Fruit fly (Drosophila melanogaster): ENCODE results near the gene CG7231.

The CG7231 gene

DNA sequence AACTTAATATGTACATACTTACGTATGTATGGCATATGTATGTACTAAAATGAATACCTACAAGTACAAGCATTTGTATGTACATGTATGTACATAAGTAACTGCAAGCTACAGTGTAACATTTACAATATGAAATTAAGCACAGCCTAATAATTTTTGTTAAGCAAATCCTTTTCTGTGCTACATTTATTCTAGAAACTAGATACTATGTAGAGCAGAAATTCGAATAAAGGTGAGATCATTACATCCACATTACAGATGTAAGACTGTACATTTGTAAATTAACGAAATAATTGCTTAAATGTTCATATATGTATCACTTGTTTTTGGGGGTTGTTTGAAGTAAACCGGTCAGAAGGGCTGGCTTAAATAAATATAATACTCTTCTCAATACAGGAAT lies 8.2 kb downstream of the CG7231 start:
- TF ChIP-seq ttk (optimal IDR thresholded peaks at IDR 0.05), result no peak

- TF ChIP-seq insv (optimal IDR thresholded peaks at IDR 0.05), result no peak
- TF ChIP-seq Myc (optimal IDR thresholded peaks at IDR 0.05), result no peak
Measured at dm6 chr2L:7992654-7993053, 8.9 kb downstream of the CG7231 start.

dm6 chr2L:7993062-7993685 lies 9.4 kb downstream of the CG7231 start:
- no peak for TF ChIP-seq Sin3A (optimal IDR thresholded peaks at IDR 0.05)
- TF ChIP-seq insv (optimal IDR thresholded peaks at IDR 0.05), result no peak
- TF ChIP-seq ttk (optimal IDR thresholded peaks at IDR 0.05), result no peak
- no peak for TF ChIP-seq Myc (optimal IDR thresholded peaks at IDR 0.05)
- no peak for TF ChIP-seq psq (optimal IDR thresholded peaks at IDR 0.05)
- no peak for TF ChIP-seq h (optimal IDR thresholded peaks at IDR 0.05)

dm6 chr2L:7993984-7994854 lies 10.5 kb downstream of the CG7231 start, which contains the start of gene pes:
Gene pes, minus strand, starts transcription at chr2L:7994184.
- TF ChIP-seq Sin3A (optimal IDR thresholded peaks at IDR 0.05), result no peak
- TF ChIP-seq ttk (optimal IDR thresholded peaks at IDR 0.05), result no peak
- no peak for TF ChIP-seq h (optimal IDR thresholded peaks at IDR 0.05)
- no peak for TF ChIP-seq psq (optimal IDR thresholded peaks at IDR 0.05)
- TF ChIP-seq insv (optimal IDR thresholded peaks at IDR 0.05), result no peak
- TF ChIP-seq Myc (optimal IDR thresholded peaks at IDR 0.05), result no peak

- TF ChIP-seq psq (optimal IDR thresholded peaks at IDR 0.05) (no peak), h (optimal IDR thresholded peaks at IDR 0.05) (no peak), ttk (optimal IDR thresholded peaks at IDR 0.05) (no peak), insv (optimal IDR thresholded peaks at IDR 0.05) (no peak), Sin3A (optimal IDR thresholded peaks at IDR 0.05) (no peak), Myc (optimal IDR thresholded peaks at IDR 0.05) (no peak)
Measured at dm6 chr2L:7997290-7998079, 13.7 kb downstream of the CG7231 start.

- TF ChIP-seq insv (optimal IDR thresholded peaks at IDR 0.05) (no peak), ttk (optimal IDR thresholded peaks at IDR 0.05) (no peak), h (optimal IDR thresholded peaks at IDR 0.05) (no peak), Sin3A (optimal IDR thresholded peaks at IDR 0.05) (no peak), psq (optimal IDR thresholded peaks at IDR 0.05) (no peak), Myc (optimal IDR thresholded peaks at IDR 0.05) (no peak)
Measured at dm6 chr2L:7998080-7998457, 14.3 kb downstream of the CG7231 start, which contains the start of gene CG7227. Gene CG7227, minus strand, starts transcription at chr2L:7998151.

DNA sequence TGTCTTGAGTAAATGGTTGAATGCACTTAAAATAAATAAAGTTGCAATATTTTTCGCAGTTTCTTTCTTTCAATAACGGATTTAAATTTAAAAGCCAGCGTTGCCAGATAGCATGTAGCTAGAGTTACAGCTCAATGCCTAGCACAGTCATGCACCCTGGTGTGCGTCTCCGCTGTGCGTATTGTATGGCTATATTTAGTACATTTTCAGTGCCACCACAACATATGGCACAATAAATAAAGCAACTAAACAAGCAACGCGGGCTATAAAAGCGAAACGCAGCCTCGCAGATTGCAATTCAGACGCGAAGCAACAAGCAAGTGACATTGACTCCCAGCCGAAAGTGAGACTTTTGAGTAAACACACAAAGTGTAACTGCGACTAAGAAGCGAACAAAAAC lies 14.9 kb downstream of the CG7231 start, which contains the start of gene Sirup:
Gene Sirup, plus strand, starts transcription at position 215 of the 400 bp plus-strand sequence.
- TF ChIP-seq ttk (optimal IDR thresholded peaks at IDR 0.05) (no peak), Myc (optimal IDR thresholded peaks at IDR 0.05) (no peak), h (optimal IDR thresholded peaks at IDR 0.05) (no peak), Sin3A (optimal IDR thresholded peaks at IDR 0.05) (no peak), psq (optimal IDR thresholded peaks at IDR 0.05) (no peak), insv (optimal IDR thresholded peaks at IDR 0.05) (no peak)

dm6 chr2L:8000578-8001040 lies 16.9 kb downstream of the CG7231 start:
- TF ChIP-seq psq (optimal IDR thresholded peaks at IDR 0.05) (no peak), Sin3A (optimal IDR thresholded peaks at IDR 0.05) (no peak), insv (optimal IDR thresholded peaks at IDR 0.05) (no peak), h (optimal IDR thresholded peaks at IDR 0.05) (no peak), ttk (optimal IDR thresholded peaks at IDR 0.05) (no peak), Myc (optimal IDR thresholded peaks at IDR 0.05) (no peak)

dm6 chr2L:8001694-8002627 lies 18.2 kb downstream of the CG7231 start:
- TF ChIP-seq Myc (optimal IDR thresholded peaks at IDR 0.05), result no peak
- no peak for TF ChIP-seq insv (optimal IDR thresholded peaks at IDR 0.05)
- TF ChIP-seq h (optimal IDR thresholded peaks at IDR 0.05), result no peak
- no peak for TF ChIP-seq Sin3A (optimal IDR thresholded peaks at IDR 0.05)
- TF ChIP-seq ttk (optimal IDR thresholded peaks at IDR 0.05), result no peak
- no peak for TF ChIP-seq psq (optimal IDR thresholded peaks at IDR 0.05)

dm6 chr2L:8004072-8004471 lies 20.3 kb downstream of the CG7231 start, which contains the start of gene Wwox:
Gene Wwox, minus strand, starts transcription at chr2L:8004286.
- TF ChIP-seq ttk (optimal IDR thresholded peaks at IDR 0.05), result no peak
- no peak for TF ChIP-seq insv (optimal IDR thresholded peaks at IDR 0.05)
- TF ChIP-seq psq (optimal IDR thresholded peaks at IDR 0.05), result no peak
- no peak for TF ChIP-seq h (optimal IDR thresholded peaks at IDR 0.05)
- TF ChIP-seq Sin3A (optimal IDR thresholded peaks at IDR 0.05), result no peak
- no peak for TF ChIP-seq Myc (optimal IDR thresholded peaks at IDR 0.05)

DNA sequence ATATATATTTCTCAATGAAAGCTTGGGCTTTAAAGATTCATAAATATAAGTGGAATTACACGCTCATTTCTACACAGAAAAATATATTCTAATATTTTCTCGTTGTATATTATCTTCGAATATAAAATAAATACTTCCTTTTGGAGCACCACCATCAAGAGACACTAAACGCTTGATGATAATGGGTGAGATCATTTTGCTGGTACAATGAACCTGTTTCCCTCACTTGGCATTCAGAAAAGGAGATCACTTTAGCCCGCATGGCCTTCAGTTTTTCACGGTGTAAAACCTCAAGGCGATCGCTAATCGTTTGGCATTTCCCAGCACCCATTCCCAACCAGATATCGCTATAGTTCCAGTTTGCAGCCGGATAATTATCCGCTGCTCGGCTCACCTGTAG lies 22.3 kb downstream of the CG7231 start:
- no peak for TF ChIP-seq psq (optimal IDR thresholded peaks at IDR 0.05)
- no peak for TF ChIP-seq Myc (optimal IDR thresholded peaks at IDR 0.05)
- no peak for TF ChIP-seq ttk (optimal IDR thresholded peaks at IDR 0.05)
- TF ChIP-seq Sin3A (optimal IDR thresholded peaks at IDR 0.05), result no peak
- no peak for TF ChIP-seq h (optimal IDR thresholded peaks at IDR 0.05)
- no peak for TF ChIP-seq insv (optimal IDR thresholded peaks at IDR 0.05)

All from Kc167 (cell line).